Worm (Caenorhabditis elegans) whole organism, early embryonic: ENCODE data around the gene T28A11.3.

ENCODE experiments used
- aly-1 ChIP-seq: sonication (generic microtip); optimal IDR thresholded peaks from 2 replicates; lab custom pipeline; 2016; ENCODE audit warnings: missing genetic modification characterization, missing compliant biosample characterization
- ceh-13 ChIP-seq: fragments of 200-800 bp; sonication (Bioruptor generic); optimal IDR thresholded peaks from 2 replicates; lab custom pipeline; 2018; ENCODE audit warnings: mild to moderate bottlenecking, missing genetic modification characterization, missing compliant biosample characterization
- flt-1 ChIP-seq: fragments of 200-800 bp; sonication (Bioruptor generic); IDR thresholded peaks from 2 replicates; pipeline ENCODE4 v1.3.6; 2022; ENCODE audit warnings: missing genetic modification characterization, missing compliant biosample characterization
- hmbx-1 ChIP-seq: sonication (generic microtip); optimal IDR thresholded peaks from 2 replicates; lab custom pipeline; 2016; ENCODE audit warnings: mild to moderate bottlenecking, missing genetic modification characterization, missing compliant biosample characterization
- hmg-4 ChIP-seq: fragments of 200-800 bp; sonication (Bioruptor generic); optimal IDR thresholded peaks from 2 replicates; lab custom pipeline; 2018; ENCODE audit warnings: mild to moderate bottlenecking, missing genetic modification characterization, missing compliant biosample characterization
- hnd-1 ChIP-seq: sonication (generic microtip); optimal IDR thresholded peaks from 2 replicates; lab custom pipeline; 2016; ENCODE audit warnings: missing genetic modification characterization, missing compliant biosample characterization
- scrt-1 ChIP-seq: fragments of 200-800 bp; sonication (Bioruptor generic); IDR thresholded peaks from 2 replicates; pipeline ENCODE4 v1.3.6; 2022; ENCODE audit warnings: missing genetic modification characterization, missing compliant biosample characterization
- sea-1 ChIP-seq: fragments of 200-800 bp; sonication (Bioruptor generic); conservative IDR thresholded peaks from 2 replicates; pipeline ENCODE4 v1.3.6; 2022; ENCODE audit warnings: missing genetic modification characterization, missing compliant biosample characterization
- tbx-11 ChIP-seq: fragments of 200-800 bp; sonication (Bioruptor generic); IDR thresholded peaks from 2 replicates; pipeline ENCODE4 v1.3.6; 2022; ENCODE audit warnings: missing genetic modification characterization, missing compliant biosample characterization
- tbx-37 ChIP-seq: fragments of 200-800 bp; sonication (Bioruptor generic); conservative IDR thresholded peaks from 2 replicates; pipeline ENCODE4 v1.3.6; 2022; ENCODE audit warnings: missing genetic modification reagents, missing genetic modification characterization, missing compliant biosample characterization
- tra-4 ChIP-seq: sonication (generic microtip); optimal IDR thresholded peaks from 2 replicates; lab custom pipeline; 2017; ENCODE audit warnings: missing genetic modification characterization, missing compliant biosample characterization

DNA sequence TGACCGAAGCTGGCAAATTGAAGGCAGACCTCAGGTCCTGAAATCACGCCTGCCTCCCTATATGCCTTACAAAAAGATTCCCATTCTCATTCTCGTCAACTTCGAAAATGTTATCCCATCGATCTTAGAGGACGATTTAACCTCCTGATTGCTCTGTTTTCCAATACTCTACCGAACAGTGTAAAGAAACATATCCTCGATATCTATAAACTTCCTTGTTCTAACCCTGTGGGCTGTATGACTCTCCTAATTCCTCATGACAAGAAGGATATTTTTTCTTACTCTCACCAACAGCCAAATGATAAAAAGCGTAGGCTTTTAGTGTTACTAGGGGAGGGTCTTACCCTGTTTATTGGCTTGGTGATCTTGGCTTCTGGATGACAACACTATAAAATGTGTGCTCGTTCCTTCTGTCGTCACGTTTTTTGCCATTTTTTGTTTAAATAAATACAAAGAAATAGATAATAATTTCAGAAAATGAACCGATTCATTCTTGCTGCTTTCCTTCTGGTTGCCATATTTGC lies 1.5 kb upstream of the T28A11.3 start, which contains the start of gene T28A11.4:
- no peak for TF ChIP-seq flt-1 (GFP tag; lab: Robert Waterston, UW)
- no peak for TF ChIP-seq ceh-13 (GFP tag; lab: Kevin White, UChicago)
- TF ChIP-seq tra-4, result no peak
- TF ChIP-seq hnd-1 (tag; lab: Kevin White, UChicago), result no peak
- no peak for TF ChIP-seq tbx-11
- no peak for TF ChIP-seq hmbx-1 (tag; lab: Kevin White, UChicago)
- no peak for TF ChIP-seq tbx-37 (GFP tag; lab: Robert Waterston, UW)
- no peak for TF ChIP-seq hmg-4
- no peak for TF ChIP-seq scrt-1 (GFP tag; lab: Robert Waterston, UW)
- no peak for TF ChIP-seq sea-1 (GFP tag; lab: Robert Waterston, UW)
- TF ChIP-seq aly-1, result no peak
